Worm (Caenorhabditis elegans) whole organism, midembryonic: ENCODE data around the gene cdd-1.

ENCODE experiments used
- flt-1 ChIP-seq: fragments of 200-800 bp; sonication (Bioruptor generic); IDR thresholded peaks from 2 replicates; pipeline ENCODE4 v1.3.6; 2022; ENCODE audit warnings: missing genetic modification characterization, missing compliant biosample characterization
- klf-2 ChIP-seq: fragments of 200-800 bp; sonication (Bioruptor generic); conservative IDR thresholded peaks from 2 replicates; pipeline ENCODE4 v1.3.6; 2022; ENCODE audit warnings: missing genetic modification reagents, missing genetic modification characterization, missing compliant biosample characterization
- tab-1 ChIP-seq: fragments of 200-800 bp; sonication (Bioruptor generic); IDR thresholded peaks from 2 replicates; pipeline ENCODE4 v1.3.6; 2022; ENCODE audit warnings: missing genetic modification characterization, missing compliant biosample characterization
- ztf-29 ChIP-seq: fragments of 200-800 bp; sonication (Bioruptor generic); IDR thresholded peaks from 2 replicates; pipeline ENCODE4 v1.3.6; 2022; ENCODE audit warnings: missing genetic modification reagents, missing genetic modification characterization, missing compliant biosample characterization

DNA sequence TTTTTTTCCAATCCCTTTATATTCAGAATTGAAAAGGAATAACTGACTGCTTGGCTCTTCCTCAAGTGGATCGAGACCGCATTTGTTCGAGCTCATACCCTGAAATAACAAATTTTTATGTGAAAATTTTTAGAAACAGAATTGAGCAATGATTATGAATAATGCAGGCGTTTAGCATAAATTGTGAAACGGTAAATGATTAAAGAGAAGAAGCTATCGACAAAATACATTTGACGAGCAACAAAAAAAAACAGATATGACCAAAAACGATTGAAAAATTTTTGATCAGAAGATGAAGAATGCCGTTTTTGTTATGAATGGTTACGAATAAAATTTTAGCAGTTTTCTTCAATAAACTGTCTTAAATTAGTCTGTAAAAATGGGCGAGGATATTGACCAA is 7.3 kb downstream of the cdd-1 start, which contains the start of gene C17H11.6:
- TF ChIP-seq ztf-29 (no peak), flt-1 (GFP tag; lab: Robert Waterston, UW) (no peak), tab-1 (no peak), klf-2 (GFP tag; lab: Robert Waterston, UW) (no peak)
